Worm (Caenorhabditis elegans) whole organism, L1 larva: ENCODE measurements around the gene srd-27.

Source experiments
- ama-1 ChIP-seq: fragments of 150-350 bp; optimal IDR thresholded peaks from 2 replicates; lab custom pipeline; 2014
- elt-2 ChIP-seq: sonication (generic microtip); optimal IDR thresholded peaks from 2 replicates; lab custom pipeline; 2016; ENCODE audit warnings: missing genetic modification characterization, mild to moderate bottlenecking, inconsistent platforms, missing compliant biosample characterization, missing genetic modification reagents
- lin-13 ChIP-seq: fragments of 150-350 bp; optimal IDR thresholded peaks from 2 replicates; lab custom pipeline; 2014; ENCODE audit warnings: missing biosample characterization, missing genetic modification reagents, missing genetic modification characterization
- nhr-90 ChIP-seq: sonication (generic microtip); optimal IDR thresholded peaks from 2 replicates; lab custom pipeline; 2016; ENCODE audit warnings: mild to moderate bottlenecking, missing genetic modification characterization, missing compliant biosample characterization; ENCODE audit not compliant: poor library complexity

- TF ChIP-seq lin-13 (GFP tag; lab: Kevin White, UChicago), result no peak
- no peak for TF ChIP-seq nhr-90
- no peak for TF ChIP-seq elt-2 (tag; lab: Kevin White, UChicago)
- no peak for TF ChIP-seq ama-1 (lab: Kevin White, UChicago)
Measured at ce11 chrV:15792409-15792808, 10.8 kb upstream of the srd-27 start, which contains the start of gene T26E4.4.
